Fruit fly (Drosophila melanogaster): ENCODE results near the gene CkIalpha.

The CkIalpha gene

DNA sequence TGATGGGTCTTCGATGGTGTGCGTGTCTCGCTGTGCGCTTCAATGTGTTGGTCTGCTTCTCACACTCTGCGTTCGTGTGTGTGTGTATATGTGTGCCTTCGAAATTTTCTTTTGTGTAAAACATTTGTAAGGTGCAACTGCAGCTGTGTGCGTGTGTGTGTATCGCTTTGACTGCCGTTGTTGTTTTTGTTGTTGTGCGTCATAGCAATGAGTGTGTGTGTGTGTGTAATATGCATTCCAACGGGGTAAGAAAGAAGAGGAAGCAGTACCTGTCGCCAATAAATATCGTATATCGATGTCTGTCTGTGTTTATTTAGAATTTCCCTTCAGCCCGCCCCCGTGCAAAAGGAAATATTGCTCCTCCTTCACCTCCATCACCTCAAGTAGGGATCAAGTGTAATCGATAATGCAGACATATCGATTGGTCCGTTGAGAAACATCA lies 883 bp downstream of the CkIalpha start (continued):
- TF ChIP-seq CG10979 (tag; optimal IDR thresholded peaks at IDR 0.05), result no peak
- no peak for TF ChIP-seq CG16815 (GFP tag; optimal IDR thresholded peaks at IDR 0.05)
- TF ChIP-seq az2 (GFP tag; optimal IDR thresholded peaks at IDR 0.05), result no peak
- no peak for TF ChIP-seq CkIIα-i1 (GFP tag; IDR thresholded peaks at IDR 0.05)
- no peak for TF ChIP-seq seq (GFP tag; IDR thresholded peaks at IDR 0.05)
- no peak for TF ChIP-seq CG9932 (GFP tag; IDR thresholded peaks at IDR 0.05)
- no peak for TF ChIP-seq sug (tag; optimal IDR thresholded peaks at IDR 0.05)
- no peak for TF ChIP-seq Atf6 (GFP tag; IDR thresholded peaks at IDR 0.05)
- no peak for TF ChIP-seq ATbp (GFP tag; optimal IDR thresholded peaks at IDR 0.05)
- no peak for TF ChIP-seq Optix (GFP tag; IDR thresholded peaks at IDR 0.05)
- peak; percentile 47 for TF ChIP-seq BtbVII (GFP tag; optimal IDR thresholded peaks at IDR 0.05)
- peak; percentile 70 for TF ChIP-seq sens (GFP tag)
- TF ChIP-seq CG18476 (GFP tag; optimal IDR thresholded peaks at IDR 0.05), result no peak
- TF ChIP-seq CG3838 (GFP tag; optimal IDR thresholded peaks at IDR 0.05), result no peak
- no peak for TF ChIP-seq Camta (GFP tag; optimal IDR thresholded peaks at IDR 0.05)
- no peak for TF ChIP-seq CG15269 (tag; optimal IDR thresholded peaks at IDR 0.05)
- no peak for TF ChIP-seq yki (optimal IDR thresholded peaks at IDR 0.05)
- TF ChIP-seq CG14965 (GFP tag; optimal IDR thresholded peaks at IDR 0.05; ENCODE audit: borderline replicate concordance), result no peak
- TF ChIP-seq CG31388 (GFP tag; optimal IDR thresholded peaks at IDR 0.05), result no peak
- no peak for TF ChIP-seq PHDP (tag; optimal IDR thresholded peaks at IDR 0.05)
- no peak for TF ChIP-seq ttk (GFP tag; IDR thresholded peaks at IDR 0.05)
- TF ChIP-seq Fer3 (tag; optimal IDR thresholded peaks at IDR 0.05), result no peak
- peak; percentile 3 for TF ChIP-seq CG15601 (tag; optimal IDR thresholded peaks at IDR 0.05)
- TF ChIP-seq cg (GFP tag; optimal IDR thresholded peaks at IDR 0.05), result peak; percentile 100
- no peak for TF ChIP-seq fru (optimal IDR thresholded peaks at IDR 0.05)
- TF ChIP-seq CG34224 (GFP tag; IDR thresholded peaks at IDR 0.05; ENCODE audit: partially characterized antibody), result no peak
- TF ChIP-seq zfh2 (GFP tag; optimal IDR thresholded peaks at IDR 0.05), result no peak
- TF ChIP-seq H2.0 (GFP tag; IDR thresholded peaks at IDR 0.05), result no peak
- no peak for TF ChIP-seq Myb (GFP tag; optimal IDR thresholded peaks at IDR 0.05)
- no peak for TF ChIP-seq Dip2 (GFP tag; IDR thresholded peaks at IDR 0.05)
- no peak for TF ChIP-seq pum (GFP tag; optimal IDR thresholded peaks at IDR 0.05)
- no peak for TF ChIP-seq CG13624 (GFP tag; optimal IDR thresholded peaks at IDR 0.05)
- TF ChIP-seq CG8388 (GFP tag; optimal IDR thresholded peaks at IDR 0.05), result no peak
- peak; percentile 26 for TF ChIP-seq nmo (GFP tag; optimal IDR thresholded peaks at IDR 0.05)
- TF ChIP-seq jumu (GFP tag; optimal IDR thresholded peaks at IDR 0.05), result no peak
- TF ChIP-seq Fer1 (GFP tag; optimal IDR thresholded peaks at IDR 0.05), result peak; percentile 11
- TF ChIP-seq CG9609 (GFP tag; optimal IDR thresholded peaks at IDR 0.05), result no peak
- no peak for TF ChIP-seq CG30020 (tag; optimal IDR thresholded peaks at IDR 0.05)
- TF ChIP-seq CG3065 (GFP tag; optimal IDR thresholded peaks at IDR 0.05), result no peak
- no peak for TF ChIP-seq Sox100B (GFP tag; optimal IDR thresholded peaks at IDR 0.05)
- TF ChIP-seq Mrtf (GFP tag; IDR thresholded peaks at IDR 0.05), result no peak
- no peak for TF ChIP-seq Ada2b (GFP tag; IDR thresholded peaks at IDR 0.05)
- TF ChIP-seq hth (optimal IDR thresholded peaks at IDR 0.05), result no peak
- no peak for TF ChIP-seq CG3281 (GFP tag; optimal IDR thresholded peaks at IDR 0.05)
- TF ChIP-seq CG11560 (tag; IDR thresholded peaks at IDR 0.05), result no peak
- TF ChIP-seq CoRest (tag; optimal IDR thresholded peaks at IDR 0.05), result peak; percentile 6
- no peak for TF ChIP-seq CG30403 (GFP tag; optimal IDR thresholded peaks at IDR 0.05)
- TF ChIP-seq sqz (GFP tag; optimal IDR thresholded peaks at IDR 0.05), result no peak
- no peak for TF ChIP-seq gce (GFP tag; IDR thresholded peaks at IDR 0.05)
- 0 out of 2 replicates have a peak, but pooled peaks have one; percentile 13 for TF ChIP-seq inv (GFP tag; IDR thresholded peaks at IDR 0.05; ENCODE audit: partially characterized antibody)
- TF ChIP-seq pfk (GFP tag; optimal IDR thresholded peaks at IDR 0.05), result no peak
- peak; percentile 59 for TF ChIP-seq CG8924 (tag; optimal IDR thresholded peaks at IDR 0.05)
- no peak for TF ChIP-seq CG11085 (GFP tag; IDR thresholded peaks at IDR 0.05)

Measured in whole organism, embryonic.